ENCODE assay signal across 5 fruit fly cellular contexts in the genomic region with DNA sequence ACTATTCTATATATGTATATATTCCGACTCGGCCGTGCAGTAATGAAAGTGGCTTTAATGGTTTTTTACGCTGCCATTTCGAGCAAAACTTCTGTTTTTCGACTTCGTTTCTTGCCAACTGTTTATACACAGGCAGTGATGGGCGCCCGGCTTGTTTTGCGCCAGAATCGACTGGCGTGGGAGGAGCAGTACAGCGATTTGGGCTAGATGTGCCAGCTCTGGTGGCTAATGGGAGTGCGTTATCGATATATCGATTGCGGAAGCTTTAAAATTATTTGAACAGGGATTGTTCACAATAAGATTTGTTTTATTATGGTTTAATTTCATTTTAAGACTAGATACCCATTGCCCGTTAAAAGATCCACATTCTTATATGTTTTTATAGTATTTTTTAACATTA.
TF ChIP-seq lines count a peak whose summit lies in the region.

A gene (minus strand): TSS at position 136 of the 400 bp plus-strand sequence.

- TF ChIP-seq CTCF in whole organism, embryonic (GFP tag; optimal IDR thresholded peaks at IDR 0.05; lab: Kevin White, UChicago) = no peak

TF ChIP-seq in whole organism, adult, 20 proteins besides CTCF, POLR2A, EP300 and RAD21:
- peak; percentile 39 for TF ChIP-seq CG14711 (tag; optimal IDR thresholded peaks at IDR 0.05; lab: Kevin White, UChicago)
- TF ChIP-seq CG7045 (GFP tag; optimal IDR thresholded peaks at IDR 0.05; lab: Kevin White, UChicago) = peak; percentile 42
- TF ChIP-seq ovo (GFP tag; optimal IDR thresholded peaks at IDR 0.05; lab: Kevin White, UChicago) = no peak
- peak; percentile 29 for TF ChIP-seq pad (GFP tag; optimal IDR thresholded peaks at IDR 0.05; lab: Kevin White, UChicago)
- TF ChIP-seq cic (GFP tag; optimal IDR thresholded peaks at IDR 0.05; lab: Kevin White, UChicago) = peak; percentile 21
- peak; percentile 43 for TF ChIP-seq Mnt (GFP tag; optimal IDR thresholded peaks at IDR 0.05; lab: Kevin White, UChicago)
- peak; percentile 66 for TF ChIP-seq bab1 (GFP tag; optimal IDR thresholded peaks at IDR 0.05; lab: Kevin White, UChicago)
- TF ChIP-seq CG33017 (tag; optimal IDR thresholded peaks at IDR 0.05; lab: Kevin White, UChicago) = peak; percentile 18
- no peak for TF ChIP-seq toe (GFP tag; optimal IDR thresholded peaks at IDR 0.05; lab: Kevin White, UChicago)
- peak; percentile 51 for TF ChIP-seq Crg-1 (GFP tag; optimal IDR thresholded peaks at IDR 0.05; lab: Kevin White, UChicago)
- peak; percentile 39 for TF ChIP-seq CG1620 (GFP tag; optimal IDR thresholded peaks at IDR 0.05; lab: Kevin White, UChicago)
- TF ChIP-seq CG7101 (tag; optimal IDR thresholded peaks at IDR 0.05; lab: Kevin White, UChicago) = peak; percentile 32
- TF ChIP-seq CG5204 (GFP tag; optimal IDR thresholded peaks at IDR 0.05; lab: Kevin White, UChicago) = no peak

TF ChIP-seq in whole organism, embryonic, 481 proteins besides CTCF, POLR2A, EP300 and RAD21 (continues in another document):
- TF ChIP-seq CG33213 (GFP tag; optimal IDR thresholded peaks at IDR 0.05; lab: Kevin White, UChicago) (peak; percentile 37), shn (GFP tag; optimal IDR thresholded peaks at IDR 0.05; lab: Kevin White, UChicago) (peak; percentile 36), luna (GFP tag; optimal IDR thresholded peaks at IDR 0.05; lab: Kevin White, UChicago) (no peak), lmd (GFP tag; IDR thresholded peaks at IDR 0.05; lab: Robert Waterston, UW) (peak; percentile 48; the same call in 1 of the 2 replicates), onecut (GFP tag; IDR thresholded peaks at IDR 0.05; lab: Robert Waterston, UW) (no peak; the same call in none of the 2 replicates), zen (tag; optimal IDR thresholded peaks at IDR 0.05; lab: Kevin White, UChicago) (peak; percentile 75), CG16815 (GFP tag; optimal IDR thresholded peaks at IDR 0.05; lab: Kevin White, UChicago) (no peak), CG18476 (GFP tag; optimal IDR thresholded peaks at IDR 0.05; lab: Kevin White, UChicago) (peak; percentile 5), bbx (GFP tag; IDR thresholded peaks at IDR 0.05; lab: Robert Waterston, UW; ENCODE audit: partially characterized antibody) (peak; percentile 91), ftz-f1 (GFP tag; optimal IDR thresholded peaks at IDR 0.05; lab: Kevin White, UChicago) (peak; percentile 9), Hr78 (GFP tag; optimal IDR thresholded peaks at IDR 0.05; lab: Kevin White, UChicago) (no peak), CG13287 (GFP tag; IDR thresholded peaks at IDR 0.05; lab: Robert Waterston, UW; ENCODE audit: partially characterized antibody) (peak; percentile 91), CG2129 (GFP tag; IDR thresholded peaks at IDR 0.05; lab: Robert Waterston, UW; ENCODE audit: partially characterized antibody) (peak; percentile 66), D (optimal IDR thresholded peaks at IDR 0.05; lab: Kevin White, UChicago) (no peak), D (GFP tag; optimal IDR thresholded peaks at IDR 0.05; lab: Kevin White, UChicago) (no peak), Meics (GFP tag; optimal IDR thresholded peaks at IDR 0.05; lab: Kevin White, UChicago) (peak; percentile 43), Dbx (GFP tag; IDR thresholded peaks at IDR 0.05; lab: Robert Waterston, UW) (peak; percentile 46; the same call in 2 of the 3 replicates)

TF ChIP-seq in whole organism, prepupa, 60 proteins besides CTCF, POLR2A, EP300 and RAD21 (continues in another document):
- TF ChIP-seq achi (GFP tag; optimal IDR thresholded peaks at IDR 0.05; lab: Kevin White, UChicago) (no peak), fkh (GFP tag; optimal IDR thresholded peaks at IDR 0.05; lab: Kevin White, UChicago) (peak; percentile 97), CG8119 (GFP tag; IDR thresholded peaks at IDR 0.05; lab: Robert Waterston, UW) (no peak), Sox14 (GFP tag; optimal IDR thresholded peaks at IDR 0.05; lab: Kevin White, UChicago) (peak; percentile 58), CG15336 (GFP tag; IDR thresholded peaks at IDR 0.05; lab: Robert Waterston, UW) (no peak), CG3032 (tag; optimal IDR thresholded peaks at IDR 0.05; lab: Kevin White, UChicago) (peak; percentile 41), eg (GFP tag; IDR thresholded peaks at IDR 0.05; lab: Robert Waterston, UW) (no peak), lz (GFP tag; optimal IDR thresholded peaks at IDR 0.05; lab: Kevin White, UChicago) (peak; percentile 40), CG6276 (GFP tag; optimal IDR thresholded peaks at IDR 0.05; lab: Kevin White, UChicago) (no peak), Eip93F (GFP tag; optimal IDR thresholded peaks at IDR 0.05; lab: Kevin White, UChicago) (no peak), CG6808 (GFP tag; optimal IDR thresholded peaks at IDR 0.05; lab: Kevin White, UChicago) (no peak), vri (GFP tag; optimal IDR thresholded peaks at IDR 0.05; lab: Kevin White, UChicago) (peak; percentile 38), Smox (GFP tag; optimal IDR thresholded peaks at IDR 0.05; lab: Kevin White, UChicago) (no peak), dac (GFP tag; optimal IDR thresholded peaks at IDR 0.05; lab: Kevin White, UChicago) (no peak), CG31627 (GFP tag; optimal IDR thresholded peaks at IDR 0.05; lab: Kevin White, UChicago) (peak; percentile 31), ss (GFP tag; optimal IDR thresholded peaks at IDR 0.05; lab: Kevin White, UChicago) (no peak), Eip78C (GFP tag; lab: Kevin White, UChicago) (peak; percentile 60), CG9139 (GFP tag; optimal IDR thresholded peaks at IDR 0.05; lab: Kevin White, UChicago) (no peak), CG10669 (GFP tag; optimal IDR thresholded peaks at IDR 0.05; lab: Kevin White, UChicago) (no peak), topi (GFP tag; optimal IDR thresholded peaks at IDR 0.05; lab: Kevin White, UChicago) (peak; percentile 3)

TF ChIP-seq in whole organism, pupa, 21 proteins besides CTCF, POLR2A, EP300 and RAD21:
- TF ChIP-seq CG15710 (tag; optimal IDR thresholded peaks at IDR 0.05; lab: Kevin White, UChicago) (no peak), Snoo (tag; optimal IDR thresholded peaks at IDR 0.05; lab: Kevin White, UChicago) (peak; percentile 20), Ets98B (GFP tag; IDR thresholded peaks at IDR 0.05; lab: Robert Waterston, UW) (peak; percentile 9; the same call in 1 of the 2 replicates), CG17806 (tag; optimal IDR thresholded peaks at IDR 0.05; lab: Kevin White, UChicago) (no peak), Pif1B (GFP tag; optimal IDR thresholded peaks at IDR 0.05; lab: Kevin White, UChicago) (no peak), fd96Ca (GFP tag; IDR thresholded peaks at IDR 0.05; lab: Robert Waterston, UW) (no peak), CG12605 (GFP tag; IDR thresholded peaks at IDR 0.05; lab: Robert Waterston, UW) (no peak), CG8159 (tag; optimal IDR thresholded peaks at IDR 0.05; lab: Kevin White, UChicago) (no peak), CG4496 (GFP tag; IDR thresholded peaks at IDR 0.05; lab: Robert Waterston, UW) (peak; percentile 67), gl (tag; optimal IDR thresholded peaks at IDR 0.05; lab: Kevin White, UChicago) (no peak), CG34367 (tag; optimal IDR thresholded peaks at IDR 0.05; lab: Kevin White, UChicago) (no peak)

TF ChIP-seq in whole organism, wandering third instar larva, 38 proteins besides CTCF, POLR2A, EP300 and RAD21 (continues in another document):
- TF ChIP-seq rgr (GFP tag; optimal IDR thresholded peaks at IDR 0.05; lab: Kevin White, UChicago) (peak; percentile 64), tai (GFP tag; optimal IDR thresholded peaks at IDR 0.05; lab: Kevin White, UChicago) (no peak), Hr83 (GFP tag; optimal IDR thresholded peaks at IDR 0.05; lab: Kevin White, UChicago; ENCODE audit: poor library complexity, severe bottlenecking) (peak; percentile 68), N (GFP tag; optimal IDR thresholded peaks at IDR 0.05; lab: Kevin White, UChicago) (no peak), Sp1 (GFP tag; optimal IDR thresholded peaks at IDR 0.05; lab: Kevin White, UChicago) (peak; percentile 38), dmrt93B (GFP tag; optimal IDR thresholded peaks at IDR 0.05; lab: Kevin White, UChicago) (no peak), Dfd (GFP tag; optimal IDR thresholded peaks at IDR 0.05; lab: Kevin White, UChicago) (no peak), jim (GFP tag; optimal IDR thresholded peaks at IDR 0.05; lab: Kevin White, UChicago) (no peak), Hr78 (GFP tag; optimal IDR thresholded peaks at IDR 0.05; lab: Kevin White, UChicago) (no peak), Rel (GFP tag; optimal IDR thresholded peaks at IDR 0.05; lab: Kevin White, UChicago) (no peak), Rel (tag; optimal IDR thresholded peaks at IDR 0.05; lab: Kevin White, UChicago) (peak; percentile 45), ey (GFP tag; optimal IDR thresholded peaks at IDR 0.05; lab: Kevin White, UChicago) (peak; percentile 32), h (GFP tag; optimal IDR thresholded peaks at IDR 0.05; lab: Kevin White, UChicago) (peak; percentile 69), CG9705 (GFP tag; optimal IDR thresholded peaks at IDR 0.05; lab: Kevin White, UChicago) (peak; percentile 6), fru (GFP tag; optimal IDR thresholded peaks at IDR 0.05; lab: Kevin White, UChicago) (peak; percentile 52), psq (GFP tag; optimal IDR thresholded peaks at IDR 0.05; lab: Kevin White, UChicago) (peak; percentile 42), Dif (GFP tag; optimal IDR thresholded peaks at IDR 0.05; lab: Kevin White, UChicago; ENCODE audit: partially characterized antibody) (no peak), brk (GFP tag; optimal IDR thresholded peaks at IDR 0.05; lab: Kevin White, UChicago) (no peak), pan (optimal IDR thresholded peaks at IDR 0.05; lab: Kevin White, UChicago) (no peak), OdsH (GFP tag; optimal IDR thresholded peaks at IDR 0.05; lab: Kevin White, UChicago) (peak; percentile 19), sage (GFP tag; optimal IDR thresholded peaks at IDR 0.05; lab: Kevin White, UChicago) (peak; percentile 1), HLH106 (tag; optimal IDR thresholded peaks at IDR 0.05; lab: Kevin White, UChicago) (peak; percentile 40), usp (GFP tag; optimal IDR thresholded peaks at IDR 0.05; lab: Kevin White, UChicago) (no peak), br (GFP tag; optimal IDR thresholded peaks at IDR 0.05; lab: Kevin White, UChicago) (peak; percentile 55), Abd-B (GFP tag; optimal IDR thresholded peaks at IDR 0.05; lab: Kevin White, UChicago) (no peak), Jra (GFP tag; optimal IDR thresholded peaks at IDR 0.05; lab: Kevin White, UChicago) (peak; percentile 12), dsf (GFP tag; optimal IDR thresholded peaks at IDR 0.05; lab: Kevin White, UChicago; ENCODE audit: borderline replicate concordance) (no peak), foxo (GFP tag; optimal IDR thresholded peaks at IDR 0.05; lab: Kevin White, UChicago) (peak in 1 of 2 experiments; percentile 52), dl (GFP tag; optimal IDR thresholded peaks at IDR 0.05; lab: Kevin White, UChicago; ENCODE audit: insufficient read depth in 1 of 2, partially characterized antibody in 2 of 2) (no peak), CG32264 (GFP tag; optimal IDR thresholded peaks at IDR 0.05; lab: Kevin White, UChicago) (no peak), Hnf4 (GFP tag; optimal IDR thresholded peaks at IDR 0.05; lab: Kevin White, UChicago) (peak; percentile 55), GATAd (GFP tag; optimal IDR thresholded peaks at IDR 0.05; lab: Kevin White, UChicago) (no peak)
